Fruit fly (Drosophila melanogaster) whole organism, prepupa: ENCODE measurements around the gene Ube4B.

ENCODE experiments used
- Blimp-1 ChIP-seq: fragments of 200-800 bp; sonication (Bioruptor generic); optimal IDR thresholded peaks from 3 replicates; lab custom pipeline; 2017; ENCODE audit warnings: missing biosample characterization, missing genetic modification characterization, mild to moderate bottlenecking, moderate library complexity, missing genetic modification reagents
- CG10669 ChIP-seq: fragments of 200-800 bp; sonication (Bioruptor generic); optimal IDR thresholded peaks from 3 replicates; lab custom pipeline; 2018; ENCODE audit warnings: missing biosample characterization, mild to moderate bottlenecking, missing genetic modification characterization, moderate library complexity
- CG1621 ChIP-seq: fragments of 200-800 bp; sonication (Bioruptor generic); optimal IDR thresholded peaks from 3 replicates; lab custom pipeline; 2018; ENCODE audit warnings: missing biosample characterization, mild to moderate bottlenecking, missing genetic modification characterization
- CG34406 ChIP-seq: fragments of 200-800 bp; sonication (Bioruptor generic); optimal IDR thresholded peaks from 3 replicates; lab custom pipeline; 2016; ENCODE audit warnings: missing biosample characterization, missing genetic modification characterization
- CG3919 ChIP-seq: fragments of 200-800 bp; sonication (Bioruptor generic); optimal IDR thresholded peaks from 3 replicates; lab custom pipeline; 2016; ENCODE audit warnings: missing biosample characterization, missing genetic modification characterization
- CG7368 ChIP-seq: fragments of 200-800 bp; sonication (Bioruptor generic); optimal IDR thresholded peaks from 3 replicates; lab custom pipeline; 2016; ENCODE audit warnings: missing biosample characterization, missing genetic modification characterization
- Eip75B ChIP-seq: fragments of 200-800 bp; sonication (Bioruptor generic); optimal IDR thresholded peaks from 3 replicates; lab custom pipeline; 2016; ENCODE audit warnings: missing biosample characterization, missing genetic modification characterization
- Ets96B ChIP-seq: fragments of 200-800 bp; optimal IDR thresholded peaks from 2 replicates; lab custom pipeline; 2019; ENCODE audit warnings: missing biosample characterization, mild to moderate bottlenecking, missing genetic modification characterization, moderate library complexity
- OdsH ChIP-seq: fragments of 200-800 bp; sonication (Bioruptor generic); optimal IDR thresholded peaks from 3 replicates; lab custom pipeline; 2016; ENCODE audit warnings: missing biosample characterization, missing genetic modification characterization
- achi ChIP-seq: fragments of 200-800 bp; sonication (Bioruptor generic); optimal IDR thresholded peaks from 3 replicates; lab custom pipeline; 2016; ENCODE audit warnings: missing biosample characterization, missing genetic modification characterization
- pdm3 ChIP-seq: fragments of 200-800 bp; sonication (Bioruptor generic); optimal IDR thresholded peaks from 3 replicates; lab custom pipeline; 2016; ENCODE audit warnings: missing biosample characterization, missing genetic modification characterization
- ss ChIP-seq, 2 experiments: fragments of 200-800 bp; sonication (Bioruptor generic); optimal IDR thresholded peaks; 2 replicates in 1 of 2; 3 replicates in 1 of 2; lab custom pipeline; 2017 to 2018; ENCODE audit warnings: mild to moderate bottlenecking in 2 of 2, missing biosample characterization in 2 of 2, missing genetic modification characterization in 2 of 2, moderate library complexity in 1 of 2
- svp ChIP-seq: fragments of 200-800 bp; sonication (Bioruptor generic); peaks from one replicate; lab custom pipeline; 2016; ENCODE audit warnings: missing biosample characterization, missing genetic modification characterization
- topi ChIP-seq: fragments of 200-800 bp; sonication (Bioruptor generic); optimal IDR thresholded peaks from 3 replicates; lab custom pipeline; 2016; ENCODE audit warnings: missing biosample characterization, missing genetic modification characterization

- TF ChIP-seq achi (GFP tag; lab: Kevin White, UChicago) (no peak), svp (GFP tag; lab: Kevin White, UChicago) (peak; percentile 75), pdm3 (peak; percentile 61), topi (peak; percentile 11), CG10669 (GFP tag; lab: Kevin White, UChicago) (no peak), Blimp-1 (no peak), Eip75B (peak; percentile 42), ss (GFP tag; optimal IDR thresholded peaks at IDR 0.05; lab: Kevin White, UChicago) (peak; percentile 5), OdsH (GFP tag; lab: Kevin White, UChicago) (peak; percentile 60), CG7368 (GFP tag; lab: Kevin White, UChicago) (no peak), Ets96B (tag; lab: Kevin White, UChicago) (no peak), CG3919 (GFP tag; lab: Kevin White, UChicago) (peak; percentile 18), CG34406 (peak; percentile 52), CG1621 (tag; lab: Kevin White, UChicago) (peak; percentile 47)
Observed at dm6 chr2L:12974045-12974539, 45.1 kb downstream of the Ube4B start, which contains the start of gene Vha68-2.
